Worm (Caenorhabditis elegans) whole organism, L4 larva: Measurements from ENCODE around the gene F58A6.1.

Experiments
- Y5F2A.4 ChIP-seq: fragments of 200-800 bp; sonication (Bioruptor generic); optimal IDR thresholded peaks from 2 replicates; lab custom pipeline; 2018; ENCODE audit warnings: mild to moderate bottlenecking, missing genetic modification characterization, missing compliant biosample characterization
- ceh-82 ChIP-seq: sonication (generic microtip); optimal IDR thresholded peaks from 2 replicates; lab custom pipeline; 2017; ENCODE audit warnings: missing biosample characterization, missing genetic modification characterization
- egl-27 ChIP-seq: sonication (generic microtip); optimal IDR thresholded peaks from 3 replicates; lab custom pipeline; 2017; ENCODE audit warnings: missing biosample characterization, missing genetic modification reagents, missing genetic modification characterization
- fos-1 ChIP-seq: fragments of 150-350 bp; optimal IDR thresholded peaks from 2 replicates; lab custom pipeline; 2014; ENCODE audit warnings: missing biosample characterization, missing genetic modification characterization
- hlh-11 ChIP-seq: fragments of 200-800 bp; sonication (Bioruptor generic); optimal IDR thresholded peaks from 2 replicates; lab custom pipeline; 2018; ENCODE audit warnings: mild to moderate bottlenecking, missing genetic modification characterization, missing compliant biosample characterization
- madf-9 ChIP-seq: fragments of 200-800 bp; sonication (Bioruptor generic); conservative IDR thresholded peaks from 2 replicates; pipeline ENCODE4 v1.3.6; 2022; ENCODE audit warnings: missing genetic modification reagents, missing genetic modification characterization, missing compliant biosample characterization
- mdl-1 ChIP-seq, 2 experiments: fragments of 150-350 bp in 1 of 2; sonication (generic microtip) in 1 of 2; optimal IDR thresholded peaks; 2 replicates each; lab custom pipeline; 2014 to 2017; ENCODE audit warnings: missing biosample characterization in 2 of 2, missing genetic modification characterization in 2 of 2

ce11 chrII:5130081-5130480 lies 12.6 kb upstream of the F58A6.1 start, which contains the start of gene lgc-56:
- TF ChIP-seq fos-1 (tag; lab: Kevin White, UChicago) (no peak), hlh-11 (tag; lab: Kevin White, UChicago) (no peak), mdl-1 (tag; optimal IDR thresholded peaks at IDR 0.05; lab: Kevin White, UChicago) (no peak), ceh-82 (tag; lab: Kevin White, UChicago) (no peak), madf-9 (GFP tag; lab: Robert Waterston, UW) (no peak), egl-27 (tag; lab: Kevin White, UChicago) (no peak), Y5F2A.4 (no peak)
